Worm (Caenorhabditis elegans): ENCODE measurements around the gene max-1.

The max-1 gene

DNA sequence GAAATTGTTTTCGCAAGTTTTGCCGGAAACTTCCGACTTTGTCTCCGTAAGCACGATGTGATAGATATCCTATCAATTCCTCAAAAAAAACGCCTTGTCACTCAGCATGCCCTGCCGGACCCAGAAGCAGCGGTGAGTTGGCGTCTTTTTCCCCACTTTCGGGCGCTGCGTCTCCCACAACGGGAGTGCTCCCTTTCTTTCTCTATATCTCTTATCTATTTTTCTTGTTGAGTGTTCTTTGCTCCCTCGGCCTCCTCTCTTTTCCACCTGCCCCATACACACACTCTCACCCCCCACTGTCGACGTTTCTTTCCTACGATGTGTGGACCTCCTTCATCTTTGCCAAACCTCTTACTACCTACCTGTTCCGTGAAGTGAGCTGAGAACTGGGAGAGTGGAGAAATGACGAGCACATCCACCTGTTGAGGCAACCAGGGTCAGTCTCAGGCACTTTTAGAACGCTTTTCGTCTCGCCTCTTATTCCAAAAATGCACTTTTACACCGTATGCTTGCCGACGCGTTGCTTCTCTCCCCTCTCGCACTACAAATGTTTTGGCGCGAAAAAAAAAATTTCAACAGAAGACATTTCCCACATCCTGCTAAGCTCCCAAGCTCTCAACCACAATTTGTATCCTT, 34.0 kb downstream of the max-1 start (continued):
- no peak for TF ChIP-seq mab-9 (GFP tag; IDR thresholded peaks at IDR 0.05)
- no peak for TF ChIP-seq ces-1 (GFP tag; optimal IDR thresholded peaks at IDR 0.05)
- TF ChIP-seq unc-86 (tag; optimal IDR thresholded peaks at IDR 0.05), result peak; percentile 48
- peak; percentile 88 for TF ChIP-seq rnt-1 (tag; optimal IDR thresholded peaks at IDR 0.05)
- peak; percentile 21 for TF ChIP-seq nhr-237 (tag; optimal IDR thresholded peaks at IDR 0.05)
- peak; percentile 61 to 72 for TF ChIP-seq lin-35 (GFP tag; optimal IDR thresholded peaks at IDR 0.05)
- TF ChIP-seq mdl-1 (tag; optimal IDR thresholded peaks at IDR 0.05), result peak in 1 of 2 experiments; percentile 40
- TF ChIP-seq efl-1 (optimal IDR thresholded peaks at IDR 0.05), result peak; percentile 44 to 52
- peak; percentile 29 to 92 for TF ChIP-seq efl-1 (GFP tag; optimal IDR thresholded peaks at IDR 0.05 in 1 of 2)
- peak; percentile 66 to 68 for TF ChIP-seq lsy-2 (tag; optimal IDR thresholded peaks at IDR 0.05)
- no peak for TF ChIP-seq hlh-17 (GFP tag; optimal IDR thresholded peaks at IDR 0.05; ENCODE audit: borderline replicate concordance)
- no peak for TF ChIP-seq ama-1 (optimal IDR thresholded peaks at IDR 0.05)
- TF ChIP-seq nhr-84 (tag; optimal IDR thresholded peaks at IDR 0.05), result no peak
- TF ChIP-seq hlh-4 (tag; optimal IDR thresholded peaks at IDR 0.05), result no peak
- TF ChIP-seq C04F5.9 (tag; optimal IDR thresholded peaks at IDR 0.05), result no peak
- peak; percentile 65 for TF ChIP-seq grh-1 (GFP tag; IDR thresholded peaks at IDR 0.05)
- TF ChIP-seq alr-1 (tag; optimal IDR thresholded peaks at IDR 0.05; ENCODE audit: borderline replicate concordance), result no peak
- TF ChIP-seq pax-3 (tag; optimal IDR thresholded peaks at IDR 0.05), result peak; percentile 75
- peak; percentile 61 for TF ChIP-seq nhr-90 (tag; optimal IDR thresholded peaks at IDR 0.05; ENCODE audit: poor library complexity)
- TF ChIP-seq irx-1 (tag; optimal IDR thresholded peaks at IDR 0.05), result peak; percentile 40
- TF ChIP-seq lin-13 (GFP tag; optimal IDR thresholded peaks at IDR 0.05), result peak; percentile 65
- peak; percentile 78 for TF ChIP-seq swsn-7 (tag; optimal IDR thresholded peaks at IDR 0.05)
- peak in 1 of 6 experiments; percentile 32 for TF ChIP-seq elt-3 (tag; optimal IDR thresholded peaks at IDR 0.05)
- TF ChIP-seq zip-4 (GFP tag; optimal IDR thresholded peaks at IDR 0.05), result peak; percentile 46
- TF ChIP-seq aha-1 (tag; optimal IDR thresholded peaks at IDR 0.05), result no peak
- peak; percentile 43 to 48 for TF ChIP-seq egl-27 (tag; optimal IDR thresholded peaks at IDR 0.05)
- peak; percentile 57 to 86 (median 62) for TF ChIP-seq ceh-82 (tag; optimal IDR thresholded peaks at IDR 0.05)
- TF ChIP-seq fkh-10 (GFP tag; optimal IDR thresholded peaks at IDR 0.05), result no peak
- peak; percentile 61 for TF ChIP-seq sup-37 (GFP tag; optimal IDR thresholded peaks at IDR 0.05)
- TF ChIP-seq pag-3 (tag; optimal IDR thresholded peaks at IDR 0.05; ENCODE audit: borderline replicate concordance, insufficient read depth), result peak; percentile 65
- no peak for TF ChIP-seq nhr-76 (tag; optimal IDR thresholded peaks at IDR 0.05)
- TF ChIP-seq egl-13 (tag; optimal IDR thresholded peaks at IDR 0.05), result peak; percentile 58
- TF ChIP-seq dsc-1 (tag; optimal IDR thresholded peaks at IDR 0.05), result peak; percentile 25
- TF ChIP-seq unc-98 (GFP tag; IDR thresholded peaks at IDR 0.05), result no peak
- TF ChIP-seq isw-1 (GFP tag; IDR thresholded peaks at IDR 0.05), result no peak; the same call in 1 of the 2 replicates
- peak; percentile 6 for TF ChIP-seq fos-1 (tag; optimal IDR thresholded peaks at IDR 0.05)
- peak; percentile 28 for TF ChIP-seq nhr-11 (tag; optimal IDR thresholded peaks at IDR 0.05)
- TF ChIP-seq lin-15B (tag; optimal IDR thresholded peaks at IDR 0.05), result peak; percentile 16
- TF ChIP-seq mef-2 (tag; optimal IDR thresholded peaks at IDR 0.05), result peak; percentile 77

ce11 chrV:13085227-13085640, 34.8 kb downstream of the max-1 start:
- no peak for TF ChIP-seq C34B4.2 (tag; optimal IDR thresholded peaks at IDR 0.05)
- TF ChIP-seq nhr-19 (GFP tag; conservative IDR thresholded peaks at IDR 0.05), result peak; percentile 57
- TF ChIP-seq blmp-1 (tag; optimal IDR thresholded peaks at IDR 0.05), result peak; percentile 41
- no peak for TF ChIP-seq fkh-4 (tag; optimal IDR thresholded peaks at IDR 0.05; ENCODE audit: borderline replicate concordance)
- peak; percentile 25 for TF ChIP-seq nhr-71 (tag; optimal IDR thresholded peaks at IDR 0.05)
- TF ChIP-seq elt-3 (tag; optimal IDR thresholded peaks at IDR 0.05), result peak in 2 of 6 experiments; percentile 50 to 87
- peak; percentile 24 for TF ChIP-seq nhr-90 (tag; optimal IDR thresholded peaks at IDR 0.05; ENCODE audit: poor library complexity)
- TF ChIP-seq snu-23 (GFP tag; optimal IDR thresholded peaks at IDR 0.05), result peak; percentile 42
- no peak for TF ChIP-seq nhr-84 (tag; optimal IDR thresholded peaks at IDR 0.05)
- peak; percentile 35 for TF ChIP-seq tbx-2 (tag; optimal IDR thresholded peaks at IDR 0.05)
- no peak for TF ChIP-seq sup-37 (GFP tag; optimal IDR thresholded peaks at IDR 0.05)
- peak in 1 of 2 experiments; percentile 29 for TF ChIP-seq mdl-1 (tag; optimal IDR thresholded peaks at IDR 0.05)
- no peak for TF ChIP-seq pax-3 (tag; optimal IDR thresholded peaks at IDR 0.05)
- no peak for TF ChIP-seq ceh-8 (GFP tag; optimal IDR thresholded peaks at IDR 0.05)
- no peak for TF ChIP-seq egl-27 (tag; optimal IDR thresholded peaks at IDR 0.05)
- no peak for TF ChIP-seq vab-15 (tag; optimal IDR thresholded peaks at IDR 0.05)
- TF ChIP-seq zag-1 (tag; optimal IDR thresholded peaks at IDR 0.05), result no peak
- TF ChIP-seq nhr-85 (tag), result peak; percentile 87
- TF ChIP-seq aha-1 (tag; optimal IDR thresholded peaks at IDR 0.05), result no peak
- TF ChIP-seq rnt-1 (tag; optimal IDR thresholded peaks at IDR 0.05), result no peak
- TF ChIP-seq ceh-82 (tag; optimal IDR thresholded peaks at IDR 0.05), result no peak
- TF ChIP-seq lin-14 (GFP tag; optimal IDR thresholded peaks at IDR 0.05), result peak; percentile 58

Measured in whole organism, L1 larva.